Fruit fly (Drosophila melanogaster): ENCODE measurements around the gene CG32176.
A peak's percentile ranks its signal among the peaks of the same experiment; 100 is the strongest.

DNA sequence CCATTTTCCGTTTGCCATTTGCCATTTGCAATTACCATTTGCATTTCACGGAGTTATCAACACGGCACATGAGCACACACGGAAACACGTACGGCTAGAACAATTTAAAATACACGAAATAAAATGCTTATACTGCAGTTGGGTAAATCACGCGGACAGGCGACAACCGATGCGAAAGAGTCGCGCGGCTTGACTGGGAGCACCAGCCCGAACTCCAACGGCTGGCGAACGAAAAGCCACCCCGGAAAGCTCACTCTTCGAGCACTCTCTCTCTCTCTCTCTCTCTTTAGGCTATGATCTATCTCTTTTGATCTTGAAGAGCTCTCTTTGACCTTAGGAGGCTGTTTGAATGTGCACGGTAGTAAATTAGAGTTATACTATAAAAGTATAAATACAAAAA is 12.3 kb upstream of the CG32176 start, which contains the start of gene blot:
- TF ChIP-seq usp (GFP tag; optimal IDR thresholded peaks at IDR 0.05) = no peak
- no peak for TF ChIP-seq pan (optimal IDR thresholded peaks at IDR 0.05)
- no peak for TF ChIP-seq psq (optimal IDR thresholded peaks at IDR 0.05)
- TF ChIP-seq CG8478 (optimal IDR thresholded peaks at IDR 0.05) = no peak
- TF ChIP-seq EcR (GFP tag; optimal IDR thresholded peaks at IDR 0.05) = no peak
- peak; percentile 12 for TF ChIP-seq Dll (optimal IDR thresholded peaks at IDR 0.05)

Measured in whole organism.